Fruit fly (Drosophila melanogaster) whole organism, embryonic: ENCODE results near the gene Wdr33.

ENCODE experiments used
- CG34422 ChIP-seq: fragments of 200-800 bp; sonication (Bioruptor generic); IDR thresholded peaks from 3 replicates; pipeline ENCODE4 v1.3.6; 2022; ENCODE audit warnings: missing biosample characterization, missing genetic modification characterization
- D ChIP-seq, 2 experiments: fragments of 200-800 bp in 1 of 2; fragments of >200 bp in 1 of 2; sonication (Bioruptor generic) in 1 of 2; optimal IDR thresholded peaks; 2 replicates in 1 of 2; 3 replicates in 1 of 2; lab custom pipeline; 2017; ENCODE audit warnings: mild to moderate bottlenecking in 1 of 2, missing biosample characterization in 1 of 2, missing genetic modification characterization in 1 of 2, missing genetic modification reagents in 1 of 2
- Dll ChIP-seq: fragments of 200-800 bp; sonication (Bioruptor generic); IDR thresholded peaks from 4 replicates; pipeline ENCODE4 v1.3.6; 2022; ENCODE audit warnings: missing biosample characterization, missing genetic modification characterization; ENCODE audit not compliant: partially characterized antibody
- Hr39 ChIP-seq: fragments of >200 bp; optimal IDR thresholded peaks from 2 replicates; lab custom pipeline; 2017
- Jarid2 ChIP-seq: fragments of 200-800 bp; sonication (Bioruptor generic); optimal IDR thresholded peaks from 3 replicates; lab custom pipeline; 2017; ENCODE audit warnings: mild to moderate bottlenecking, missing biosample characterization, missing genetic modification reagents, missing genetic modification characterization
- gcm2 ChIP-seq: fragments of 200-800 bp; sonication (Bioruptor generic); optimal IDR thresholded peaks from 2 replicates; lab custom pipeline; 2016; ENCODE audit warnings: missing biosample characterization, missing genetic modification characterization
- nom ChIP-seq: fragments of 200-800 bp; sonication (Bioruptor generic); optimal IDR thresholded peaks from 2 replicates; lab custom pipeline; 2017; ENCODE audit warnings: missing biosample characterization, missing genetic modification characterization, mild to moderate bottlenecking, moderate library complexity, missing genetic modification reagents

- TF ChIP-seq CG34422 (GFP tag; lab: Robert Waterston, UW) (no peak), D (optimal IDR thresholded peaks at IDR 0.05; lab: Kevin White, UChicago) (no peak), D (GFP tag; optimal IDR thresholded peaks at IDR 0.05; lab: Kevin White, UChicago) (no peak), Dll (GFP tag; lab: Robert Waterston, UW) (0 out of 4 replicates have a peak, but pooled peaks have one; percentile 28), gcm2 (GFP tag; lab: Kevin White, UChicago) (peak; percentile 58), nom (no peak), Hr39 (no peak), Jarid2 (no peak)
These were observed 11.6 kb downstream of the Wdr33 start for dm6 chr3R:5671795-5672657.
